Fruit fly (Drosophila melanogaster) whole organism, embryonic: ENCODE results near the gene CG8135.
A peak's percentile ranks its signal among the peaks of the same experiment; 100 is the strongest.

Source experiments
- Ada2b ChIP-seq: fragments of 200-800 bp; sonication (Bioruptor generic); IDR thresholded peaks from 2 replicates; pipeline ENCODE4 v1.3.6; 2022; ENCODE audit warnings: missing biosample characterization, missing genetic modification characterization
- CG12155 ChIP-seq: fragments of 200-800 bp; sonication (Bioruptor generic); optimal IDR thresholded peaks from 3 replicates; lab custom pipeline; 2016; ENCODE audit warnings: missing biosample characterization, missing genetic modification characterization
- CG13287 ChIP-seq: fragments of 200-800 bp; sonication (Bioruptor generic); IDR thresholded peaks from 2 replicates; pipeline ENCODE4 v1.3.6; 2022; ENCODE audit warnings: missing biosample characterization, missing genetic modification characterization; ENCODE audit not compliant: partially characterized antibody
- CG14441 ChIP-seq: fragments of 200-800 bp; sonication (Bioruptor generic); IDR thresholded peaks from 2 replicates; pipeline ENCODE4 v1.3.6; 2022; ENCODE audit warnings: missing biosample characterization, missing genetic modification characterization
- CG15479 ChIP-seq: fragments of 200-800 bp; sonication (Bioruptor generic); optimal IDR thresholded peaks from 3 replicates; lab custom pipeline; 2019; ENCODE audit warnings: missing biosample characterization, mild to moderate bottlenecking, missing genetic modification characterization, moderate library complexity
- CG17612 ChIP-seq: fragments of 200-800 bp; sonication (Bioruptor generic); IDR thresholded peaks from 2 replicates; pipeline ENCODE4 v1.3.6; 2022; ENCODE audit warnings: missing biosample characterization, missing genetic modification characterization
- CG18476 ChIP-seq: fragments of 200-800 bp; sonication (Bioruptor generic); optimal IDR thresholded peaks from 2 replicates; lab custom pipeline; 2016; ENCODE audit warnings: missing biosample characterization, mild to moderate bottlenecking, missing genetic modification characterization
- CG2116 ChIP-seq: fragments of 200-800 bp; sonication (Bioruptor generic); optimal IDR thresholded peaks from 3 replicates; lab custom pipeline; 2018; ENCODE audit warnings: missing biosample characterization, mild to moderate bottlenecking, missing genetic modification characterization
- CG2199 ChIP-seq: fragments of 200-800 bp; sonication (Bioruptor generic); IDR thresholded peaks from 3 replicates; pipeline ENCODE4 v1.3.6; 2022; ENCODE audit warnings: missing biosample characterization, missing genetic modification characterization
- CG31365 ChIP-seq: fragments of 200-800 bp; sonication (Bioruptor generic); optimal IDR thresholded peaks from 2 replicates; lab custom pipeline; 2018; ENCODE audit warnings: missing biosample characterization, mild to moderate bottlenecking, missing genetic modification characterization
- CG3407 ChIP-seq: fragments of 200-800 bp; sonication (Bioruptor generic); optimal IDR thresholded peaks from 2 replicates; lab custom pipeline; 2018; ENCODE audit warnings: missing biosample characterization, mild to moderate bottlenecking, missing genetic modification characterization
- CG4707 ChIP-seq: fragments of 200-800 bp; sonication (Bioruptor generic); optimal IDR thresholded peaks from 2 replicates; lab custom pipeline; 2018; ENCODE audit warnings: missing biosample characterization, mild to moderate bottlenecking, missing genetic modification characterization, moderate library complexity
- CG4820 ChIP-seq: fragments of 200-800 bp; sonication (Bioruptor generic); optimal IDR thresholded peaks from 3 replicates; lab custom pipeline; 2016; ENCODE audit warnings: missing biosample characterization, missing genetic modification characterization
- CG6175 ChIP-seq: fragments of 200-800 bp; sonication (Bioruptor generic); IDR thresholded peaks from 3 replicates; pipeline ENCODE4 v1.3.6; 2022; ENCODE audit warnings: missing biosample characterization, missing genetic modification characterization
- CG6272 ChIP-seq: fragments of 200-800 bp; sonication (Bioruptor generic); IDR thresholded peaks from 2 replicates; pipeline ENCODE4 v1.3.6; 2022; ENCODE audit warnings: missing biosample characterization, missing genetic modification characterization
- CG6689 ChIP-seq: fragments of 200-800 bp; sonication (Bioruptor generic); IDR thresholded peaks from 2 replicates; pipeline ENCODE4 v1.3.6; 2022; ENCODE audit warnings: missing biosample characterization, missing genetic modification characterization
- Chrac-16 ChIP-seq: fragments of 200-800 bp; sonication (Bioruptor generic); optimal IDR thresholded peaks from 3 replicates; lab custom pipeline; 2016; ENCODE audit warnings: missing biosample characterization, missing genetic modification characterization
- Doc3 ChIP-seq: fragments of 200-800 bp; sonication (Bioruptor generic); IDR thresholded peaks from 3 replicates; pipeline ENCODE4 v1.3.6; 2022; ENCODE audit warnings: missing biosample characterization, missing genetic modification characterization; ENCODE audit not compliant: partially characterized antibody
- H15 ChIP-seq: fragments of 200-800 bp; sonication (Bioruptor generic); IDR thresholded peaks from 3 replicates; pipeline ENCODE4 v1.3.6; 2022; ENCODE audit warnings: missing biosample characterization, missing genetic modification characterization
- HLH3B ChIP-seq: fragments of 200-800 bp; sonication (Bioruptor generic); IDR thresholded peaks from 2 replicates; pipeline ENCODE4 v1.3.6; 2022; ENCODE audit warnings: missing biosample characterization, missing genetic modification characterization
- Hand ChIP-seq: fragments of 200-800 bp; sonication (Bioruptor generic); optimal IDR thresholded peaks from 2 replicates; lab custom pipeline; 2017; ENCODE audit warnings: mild to moderate bottlenecking, missing biosample characterization, missing genetic modification reagents, missing genetic modification characterization
- Hr51 ChIP-seq, 2 experiments: fragments of 200-800 bp; sonication (Bioruptor generic); optimal IDR thresholded peaks; 2 replicates in 1 of 2; 3 replicates in 1 of 2; lab custom pipeline; 2016 to 2018; ENCODE audit warnings: missing biosample characterization in 2 of 2, missing genetic modification characterization in 2 of 2, mild to moderate bottlenecking in 1 of 2, moderate library complexity in 1 of 2
- Max ChIP-seq: fragments of 200-800 bp; sonication (Bioruptor generic); optimal IDR thresholded peaks from 2 replicates; lab custom pipeline; 2016; ENCODE audit warnings: missing biosample characterization, mild to moderate bottlenecking, missing genetic modification characterization
- Ptx1 ChIP-seq: fragments of 200-800 bp; sonication (Bioruptor generic); IDR thresholded peaks from 2 replicates; pipeline ENCODE4 v1.3.6; 2022; ENCODE audit warnings: missing biosample characterization, missing genetic modification characterization
- Sox100B ChIP-seq: fragments of 200-800 bp; sonication (Bioruptor generic); optimal IDR thresholded peaks from 3 replicates; lab custom pipeline; 2018; ENCODE audit warnings: missing biosample characterization, mild to moderate bottlenecking, missing genetic modification characterization
- ash1 ChIP-seq: fragments of 200-800 bp; sonication (Bioruptor generic); optimal IDR thresholded peaks from 2 replicates; lab custom pipeline; 2018; ENCODE audit warnings: missing biosample characterization, mild to moderate bottlenecking, missing genetic modification characterization
- bsh ChIP-seq, 2 experiments: fragments of 200-800 bp; sonication (Bioruptor generic); optimal IDR thresholded peaks; 2 replicates each; lab custom pipeline; 2017 to 2018; ENCODE audit warnings: mild to moderate bottlenecking in 2 of 2, missing biosample characterization in 2 of 2, missing genetic modification characterization in 2 of 2, moderate library complexity in 1 of 2
- cato ChIP-seq: fragments of 200-800 bp; sonication (Bioruptor generic); optimal IDR thresholded peaks from 2 replicates; lab custom pipeline; 2016; ENCODE audit warnings: missing biosample characterization, missing genetic modification characterization, borderline replicate concordance
- ci ChIP-seq: fragments of 200-800 bp; sonication (Bioruptor generic); IDR thresholded peaks from 3 replicates; pipeline ENCODE4 v1.3.6; 2022; ENCODE audit warnings: missing biosample characterization, missing genetic modification characterization
- corto ChIP-seq: fragments of 200-800 bp; sonication (Bioruptor generic); optimal IDR thresholded peaks from 2 replicates; lab custom pipeline; 2016; ENCODE audit warnings: missing biosample characterization, mild to moderate bottlenecking, missing genetic modification characterization, moderate library complexity
- dimm ChIP-seq: fragments of 200-800 bp; sonication (Bioruptor generic); IDR thresholded peaks from 2 replicates; pipeline ENCODE4 v1.3.6; 2022; ENCODE audit warnings: missing biosample characterization, missing genetic modification characterization
- her ChIP-seq: fragments of 200-800 bp; sonication (Bioruptor generic); optimal IDR thresholded peaks from 2 replicates; lab custom pipeline; 2016; ENCODE audit warnings: missing biosample characterization, missing genetic modification characterization
- insv ChIP-seq, 2 experiments: fragments of 200-800 bp; sonication (Bioruptor generic); optimal IDR thresholded peaks; 3 replicates each; lab custom pipeline; 2016 to 2018; ENCODE audit warnings: missing biosample characterization in 2 of 2, missing genetic modification characterization in 2 of 2
- jing ChIP-seq: fragments of 200-800 bp; sonication (Bioruptor generic); optimal IDR thresholded peaks from 2 replicates; lab custom pipeline; 2018; ENCODE audit warnings: missing biosample characterization, mild to moderate bottlenecking, missing genetic modification characterization
- knrl ChIP-seq: fragments of 200-800 bp; sonication (Bioruptor generic); IDR thresholded peaks from 3 replicates; pipeline ENCODE4 v1.3.6; 2022; ENCODE audit warnings: missing biosample characterization, missing genetic modification characterization; ENCODE audit not compliant: partially characterized antibody
- mld ChIP-seq: fragments of 200-800 bp; sonication (Bioruptor generic); IDR thresholded peaks from 3 replicates; pipeline ENCODE4 v1.3.6; 2022; ENCODE audit warnings: missing biosample characterization, missing genetic modification characterization; ENCODE audit not compliant: partially characterized antibody
- oc ChIP-seq: fragments of 200-800 bp; sonication (Bioruptor generic); optimal IDR thresholded peaks from 2 replicates; lab custom pipeline; 2018; ENCODE audit warnings: missing biosample characterization, mild to moderate bottlenecking, missing genetic modification characterization, moderate library complexity
- prd ChIP-seq, 3 experiments: fragments of >200 bp in 2 of 3; fragments of 200-800 bp in 1 of 3; sonication (Bioruptor generic) in 1 of 3; optimal IDR thresholded peaks in 2 of 3; IDR thresholded peaks in 1 of 3; 2 replicates in 2 of 3; 3 replicates in 1 of 3; pipeline versions ENCODE4 v1.3.6 to Lab custom; 2017 to 2022; ENCODE audit warnings: missing biosample characterization in 1 of 3, missing genetic modification characterization in 1 of 3
- ranshi ChIP-seq: fragments of 200-800 bp; sonication (Bioruptor generic); IDR thresholded peaks from 2 replicates; pipeline ENCODE4 v1.3.6; 2022; ENCODE audit warnings: missing biosample characterization, missing genetic modification characterization
- row ChIP-seq: fragments of 200-800 bp; sonication (Bioruptor generic); IDR thresholded peaks from 3 replicates; pipeline ENCODE4 v1.3.6; 2022; ENCODE audit warnings: missing biosample characterization, missing genetic modification characterization
- sd ChIP-seq: fragments of 200-800 bp; sonication (Bioruptor generic); optimal IDR thresholded peaks from 3 replicates; lab custom pipeline; 2018; ENCODE audit warnings: missing biosample characterization, mild to moderate bottlenecking, missing genetic modification characterization, moderate library complexity
- sima ChIP-seq: fragments of 200-800 bp; sonication (Bioruptor generic); optimal IDR thresholded peaks from 2 replicates; lab custom pipeline; 2016; ENCODE audit warnings: missing biosample characterization, missing genetic modification characterization
- sisA ChIP-seq: fragments of 200-800 bp; sonication (Bioruptor generic); IDR thresholded peaks from 2 replicates; pipeline ENCODE4 v1.3.6; 2022; ENCODE audit warnings: missing biosample characterization, missing genetic modification characterization
- slou ChIP-seq: fragments of 200-800 bp; sonication (Bioruptor generic); optimal IDR thresholded peaks from 3 replicates; lab custom pipeline; 2016; ENCODE audit warnings: missing biosample characterization, missing genetic modification characterization
- stwl ChIP-seq: fragments of 200-800 bp; sonication (Bioruptor generic); optimal IDR thresholded peaks from 3 replicates; lab custom pipeline; 2018; ENCODE audit warnings: missing biosample characterization, mild to moderate bottlenecking, missing genetic modification characterization, moderate library complexity
- sug ChIP-seq: fragments of 200-800 bp; optimal IDR thresholded peaks from 2 replicates; lab custom pipeline; 2019; ENCODE audit warnings: missing biosample characterization, mild to moderate bottlenecking, missing genetic modification characterization, moderate library complexity
- tin ChIP-seq: fragments of 200-800 bp; sonication (Bioruptor generic); optimal IDR thresholded peaks from 3 replicates; lab custom pipeline; 2016; ENCODE audit warnings: missing biosample characterization, missing genetic modification characterization
- vfl ChIP-seq: fragments of 200-800 bp; sonication (Bioruptor generic); optimal IDR thresholded peaks from 2 replicates; lab custom pipeline; 2016; ENCODE audit warnings: missing biosample characterization, missing genetic modification characterization

Gene CG8135

DNA sequence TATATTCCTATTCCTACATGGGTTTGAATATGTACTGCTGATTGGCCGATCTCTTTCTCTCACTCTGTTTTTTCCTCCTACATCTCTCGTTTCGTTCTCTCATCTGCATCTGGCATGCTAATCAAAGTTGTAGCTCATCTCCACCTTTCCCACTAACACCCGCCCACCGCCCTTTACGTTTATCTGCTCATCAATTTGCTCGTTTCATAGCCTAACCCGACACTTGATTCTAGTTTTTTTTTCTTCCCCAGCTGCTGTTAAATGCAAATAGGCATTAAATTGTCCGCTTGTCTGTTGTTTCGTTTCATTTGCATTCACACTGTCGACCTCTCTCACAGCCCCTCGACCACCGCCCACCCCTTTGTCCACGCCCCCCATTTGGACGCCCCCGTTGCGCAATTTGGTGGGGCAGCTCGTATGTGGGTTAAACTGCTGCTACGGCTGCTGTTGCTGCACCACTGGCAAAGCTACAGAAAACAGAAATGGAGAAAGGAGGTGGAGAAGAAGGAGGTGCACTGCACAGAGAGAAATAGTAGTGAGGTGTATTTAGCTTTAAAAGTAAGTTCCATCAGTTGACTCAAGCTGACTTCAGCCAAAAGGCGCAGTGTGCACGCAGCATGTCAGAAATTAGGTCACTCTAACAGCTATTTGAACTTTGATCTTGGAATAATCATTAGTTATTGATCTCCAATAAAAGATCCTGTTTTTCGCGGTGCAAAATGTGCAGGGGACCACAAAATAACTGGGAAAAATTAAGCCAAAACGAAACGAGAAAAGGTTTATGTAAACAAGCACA, 16.5 kb downstream of the CG8135 start (continued):
- TF ChIP-seq vfl (no peak), CG18476 (GFP tag; lab: Kevin White, UChicago) (no peak), CG4707 (GFP tag; lab: Kevin White, UChicago) (no peak), sd (tag; lab: Kevin White, UChicago) (no peak), sug (tag; lab: Kevin White, UChicago) (no peak), jing (GFP tag; lab: Kevin White, UChicago) (no peak), dimm (GFP tag; lab: Robert Waterston, UW) (no peak), CG6175 (GFP tag; lab: Robert Waterston, UW) (no peak), H15 (GFP tag; lab: Robert Waterston, UW) (0 out of 3 replicates have a peak, but pooled peaks have one; percentile 5), Sox100B (GFP tag; lab: Kevin White, UChicago) (no peak), CG6272 (GFP tag; lab: Robert Waterston, UW) (no peak), knrl (GFP tag; lab: Robert Waterston, UW) (no peak), ranshi (GFP tag; lab: Robert Waterston, UW) (no peak), CG17612 (no peak), CG31365 (tag; lab: Kevin White, UChicago) (no peak), CG2116 (GFP tag; lab: Kevin White, UChicago) (no peak), Hr51 (GFP tag; optimal IDR thresholded peaks at IDR 0.05; lab: Kevin White, UChicago) (peak in 1 of 2 experiments; percentile 38), Hand (GFP tag; lab: Kevin White, UChicago) (no peak), ci (GFP tag; lab: Robert Waterston, UW) (peak; percentile 66; the same call in 1 of the 3 replicates), tin (GFP tag; lab: Kevin White, UChicago) (no peak), stwl (tag; lab: Kevin White, UChicago) (no peak), CG3407 (no peak), CG4820 (GFP tag; lab: Kevin White, UChicago) (peak; percentile 14), sisA (GFP tag; lab: Robert Waterston, UW) (no peak), bsh (GFP tag; optimal IDR thresholded peaks at IDR 0.05; lab: Kevin White, UChicago) (peak in 1 of 2 experiments; percentile 29), CG15479 (GFP tag; lab: Kevin White, UChicago) (no peak), insv (GFP tag; optimal IDR thresholded peaks at IDR 0.05; lab: Kevin White, UChicago) (no peak), mld (no peak), Ptx1 (GFP tag; lab: Robert Waterston, UW) (no peak), ash1 (GFP tag; lab: Kevin White, UChicago) (no peak), oc (tag; lab: Kevin White, UChicago) (no peak), Chrac-16 (GFP tag; lab: Kevin White, UChicago) (no peak), prd (optimal IDR thresholded peaks at IDR 0.05; lab: Kevin White, UChicago) (no peak), prd (GFP tag; IDR thresholded peaks at IDR 0.05; lab: Robert Waterston, UW) (no peak; the same call in 2 of the 3 replicates), CG14441 (GFP tag; lab: Robert Waterston, UW) (no peak), corto (GFP tag; lab: Kevin White, UChicago) (no peak), Max (no peak), Doc3 (GFP tag; lab: Robert Waterston, UW) (0 out of 3 replicates have a peak, but pooled peaks have one; percentile 12), CG6689 (GFP tag; lab: Robert Waterston, UW) (0 out of 2 replicates have a peak, but pooled peaks have one; percentile 7), CG2199 (GFP tag; lab: Robert Waterston, UW) (0 out of 3 replicates have a peak, but pooled peaks have one; percentile 23), CG12155 (GFP tag; lab: Kevin White, UChicago) (no peak), slou (GFP tag; lab: Kevin White, UChicago) (no peak), cato (GFP tag; lab: Kevin White, UChicago) (no peak), HLH3B (GFP tag; lab: Robert Waterston, UW) (0 out of 2 replicates have a peak, but pooled peaks have one; percentile 32), row (GFP tag; lab: Robert Waterston, UW) (peak; percentile 41; the same call in 2 of the 3 replicates), sima (GFP tag; lab: Kevin White, UChicago) (no peak), CG13287 (GFP tag; lab: Robert Waterston, UW) (no peak), Ada2b (GFP tag; lab: Robert Waterston, UW) (no peak), her (no peak)
